Worm (Caenorhabditis elegans): ENCODE data around the gene ugt-33.

The ugt-33 gene

ce11 chrV:10536808-10537207 is 43.6 kb downstream of the ugt-33 start (continued):
- TF ChIP-seq ceh-32 (tag; optimal IDR thresholded peaks at IDR 0.05; ENCODE audit: poor library complexity) (no peak), ztf-7 (tag; optimal IDR thresholded peaks at IDR 0.05) (peak; percentile 85), lin-29 (GFP tag; IDR thresholded peaks at IDR 0.05) (0 out of 2 replicates have a peak, but pooled peaks have one; percentile 55), nhr-48 (tag; optimal IDR thresholded peaks at IDR 0.05) (peak; percentile 83), dmd-9 (GFP tag; IDR thresholded peaks at IDR 0.05) (0 out of 2 replicates have a peak, but pooled peaks have one; percentile 35), daf-19 (GFP tag; conservative IDR thresholded peaks at IDR 0.05) (peak; percentile 86), gei-8 (GFP tag; optimal IDR thresholded peaks at IDR 0.05) (no peak), vab-7 (GFP tag; IDR thresholded peaks at IDR 0.05) (peak; percentile 37; the same call in 1 of the 2 replicates), duxl-1 (tag; optimal IDR thresholded peaks at IDR 0.05; ENCODE audit: poor library complexity) (peak; percentile 82), daf-12 (tag; optimal IDR thresholded peaks at IDR 0.05) (no peak), rbr-2 (tag; optimal IDR thresholded peaks at IDR 0.05) (peak; percentile 93), ctbp-1 (GFP tag; IDR thresholded peaks at IDR 0.05) (peak; percentile 75), R02D3.7 (tag; optimal IDR thresholded peaks at IDR 0.05) (no peak), ZK546.5 (tag; optimal IDR thresholded peaks at IDR 0.05) (peak in 1 of 2 experiments; percentile 3), snpc-1.2 (GFP tag; IDR thresholded peaks at IDR 0.05) (no peak), mdl-1 (tag; optimal IDR thresholded peaks at IDR 0.05) (peak in 1 of 2 experiments; percentile 90), zfp-2 (tag; optimal IDR thresholded peaks at IDR 0.05) (peak; percentile 6), arid-1 (GFP tag; conservative IDR thresholded peaks at IDR 0.05) (0 out of 2 replicates have a peak, but pooled peaks have one; percentile 10), T26A8.4 (GFP tag; IDR thresholded peaks at IDR 0.05) (peak; percentile 89), ztf-11 (tag; optimal IDR thresholded peaks at IDR 0.05) (no peak), T20F7.1 (GFP tag; optimal IDR thresholded peaks at IDR 0.05) (peak; percentile 81), fkh-10 (GFP tag; optimal IDR thresholded peaks at IDR 0.05) (peak; percentile 98), unc-130 (GFP tag; optimal IDR thresholded peaks at IDR 0.05) (peak; percentile 46), dmd-8 (GFP tag; IDR thresholded peaks at IDR 0.05) (no peak), spr-1 (tag; optimal IDR thresholded peaks at IDR 0.05) (peak; percentile 59), mes-2 (tag; optimal IDR thresholded peaks at IDR 0.05; ENCODE audit: poor library complexity, severe bottlenecking) (peak; percentile 91), ceh-82 (tag; optimal IDR thresholded peaks at IDR 0.05) (no peak), zip-2 (tag; optimal IDR thresholded peaks at IDR 0.05) (no peak), F44E2.7 (GFP tag; IDR thresholded peaks at IDR 0.05) (no peak), lin-38 (GFP tag; IDR thresholded peaks at IDR 0.05) (no peak; the same call in 1 of the 2 replicates), nhr-237 (tag; optimal IDR thresholded peaks at IDR 0.05) (no peak), php-3 (GFP tag; IDR thresholded peaks at IDR 0.05) (peak; percentile 33; the same call in 1 of the 2 replicates), nhr-11 (tag; optimal IDR thresholded peaks at IDR 0.05) (peak; percentile 94), hlh-11 (tag; optimal IDR thresholded peaks at IDR 0.05) (peak; percentile 89), nhr-102 (tag; optimal IDR thresholded peaks at IDR 0.05) (peak; percentile 81), zfp-3 (GFP tag; conservative IDR thresholded peaks at IDR 0.05) (no peak), F37D6.2 (tag; optimal IDR thresholded peaks at IDR 0.05) (peak; percentile 85), ama-1 (optimal IDR thresholded peaks at IDR 0.05) (peak; percentile 83), dmd-6 (GFP tag; IDR thresholded peaks at IDR 0.05) (peak; percentile 84), daf-16 (GFP tag; optimal IDR thresholded peaks at IDR 0.05) (peak in 1 of 2 experiments; percentile 71), daf-16 (tag; optimal IDR thresholded peaks at IDR 0.05) (peak; percentile 66), Y75B8A.6 (GFP tag; IDR thresholded peaks at IDR 0.05) (no peak), nhr-25 (tag; optimal IDR thresholded peaks at IDR 0.05; ENCODE audit: borderline replicate concordance, insufficient read depth) (peak; percentile 12), nhr-6 (tag; optimal IDR thresholded peaks at IDR 0.05) (peak; percentile 55), daf-8 (GFP tag; IDR thresholded peaks at IDR 0.05) (no peak), nhr-76 (tag; optimal IDR thresholded peaks at IDR 0.05) (no peak), aha-1 (tag) (peak; percentile 96), nhr-28 (tag; optimal IDR thresholded peaks at IDR 0.05) (peak; percentile 90), hlh-30 (tag; optimal IDR thresholded peaks at IDR 0.05; ENCODE audit: insufficient read depth) (peak; percentile 87), Y105C5A.15 (GFP tag; IDR thresholded peaks at IDR 0.05) (no peak), mep-1 (tag; optimal IDR thresholded peaks at IDR 0.05) (peak; percentile 94), jun-1 (tag; optimal IDR thresholded peaks at IDR 0.05) (peak; percentile 17)

Measured in whole organism, L4 larva.